Fruit fly (Drosophila melanogaster): ENCODE data around the gene CG4766.

- no peak for TF ChIP-seq CG1603 (tag; optimal IDR thresholded peaks at IDR 0.05)
- TF ChIP-seq Fer2 (tag; optimal IDR thresholded peaks at IDR 0.05), result no peak
- no peak for TF ChIP-seq CG18599 (GFP tag; optimal IDR thresholded peaks at IDR 0.05)
- TF ChIP-seq CG1647 (GFP tag; optimal IDR thresholded peaks at IDR 0.05), result no peak
- no peak for TF ChIP-seq CG3726 (GFP tag; IDR thresholded peaks at IDR 0.05)
- TF ChIP-seq so (GFP tag; IDR thresholded peaks at IDR 0.05), result no peak
- TF ChIP-seq amos (GFP tag; IDR thresholded peaks at IDR 0.05; ENCODE audit: partially characterized antibody), result no peak
- TF ChIP-seq shn (GFP tag; optimal IDR thresholded peaks at IDR 0.05), result no peak
- TF ChIP-seq B-H1 (GFP tag; IDR thresholded peaks at IDR 0.05), result no peak
Observed at dm6 chrX:5974358-5975143, 26.0 kb downstream of the CG4766 start.

All from whole organism, embryonic.